Worm (Caenorhabditis elegans): ENCODE data around the gene Y41D4B.1.

The Y41D4B.1 gene

DNA sequence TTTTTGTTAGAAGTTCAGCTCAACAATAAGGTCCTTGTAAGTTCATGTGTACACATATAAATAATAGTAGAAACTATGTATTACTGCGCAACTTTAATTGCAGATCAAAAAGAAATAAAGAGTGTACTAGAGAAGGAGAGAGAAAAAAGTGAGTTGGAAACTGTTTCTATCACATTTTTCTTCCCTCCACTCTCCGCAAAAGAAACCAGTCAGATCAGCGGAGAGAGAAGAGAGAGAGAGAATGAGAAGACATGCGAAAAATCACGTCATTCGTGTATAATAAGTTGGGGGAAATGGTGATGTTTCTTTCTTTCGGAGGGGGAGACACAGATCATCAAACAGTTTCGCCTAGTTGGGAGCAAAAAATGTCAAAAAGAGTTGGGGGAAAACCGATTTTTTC is 17.2 kb upstream of the Y41D4B.1 start (continued):
- TF ChIP-seq egl-13 (tag; optimal IDR thresholded peaks at IDR 0.05): no peak
- TF ChIP-seq grh-1 (GFP tag; IDR thresholded peaks at IDR 0.05): no peak; the same call in 1 of the 2 replicates
- TF ChIP-seq nhr-11 (tag; optimal IDR thresholded peaks at IDR 0.05): no peak
- TF ChIP-seq nhr-71 (tag; optimal IDR thresholded peaks at IDR 0.05): peak; percentile 54
- peak; percentile 27 for TF ChIP-seq swsn-7 (tag; optimal IDR thresholded peaks at IDR 0.05)
- TF ChIP-seq ztf-4 (tag; optimal IDR thresholded peaks at IDR 0.05): no peak
- TF ChIP-seq hlh-4 (tag; optimal IDR thresholded peaks at IDR 0.05): no peak
- TF ChIP-seq unc-30 (tag; optimal IDR thresholded peaks at IDR 0.05): no peak
- peak; percentile 73 for TF ChIP-seq lin-14 (GFP tag; optimal IDR thresholded peaks at IDR 0.05)
- no peak for TF ChIP-seq lin-15B (tag; optimal IDR thresholded peaks at IDR 0.05)
- peak in 1 of 3 experiments; percentile 25 for TF ChIP-seq dpl-1 (GFP tag; optimal IDR thresholded peaks at IDR 0.05)
- TF ChIP-seq aha-1 (tag; optimal IDR thresholded peaks at IDR 0.05): no peak
- peak; percentile 77 for TF ChIP-seq nhr-85 (tag)
- no peak for TF ChIP-seq pqm-1 (tag; optimal IDR thresholded peaks at IDR 0.05)
- no peak for TF ChIP-seq efl-3 (GFP tag; optimal IDR thresholded peaks at IDR 0.05)
- no peak for TF ChIP-seq egl-27 (tag; optimal IDR thresholded peaks at IDR 0.05)
- peak; percentile 18 for TF ChIP-seq C16A3.4 (tag; optimal IDR thresholded peaks at IDR 0.05)
- no peak for TF ChIP-seq pax-3 (tag; optimal IDR thresholded peaks at IDR 0.05)
- TF ChIP-seq nhr-77 (tag; optimal IDR thresholded peaks at IDR 0.05): no peak
- TF ChIP-seq snu-23 (GFP tag; optimal IDR thresholded peaks at IDR 0.05): peak; percentile 71
- TF ChIP-seq mep-1 (tag; optimal IDR thresholded peaks at IDR 0.05): peak; percentile 45
- peak; percentile 37 for TF ChIP-seq nhr-237 (tag; optimal IDR thresholded peaks at IDR 0.05)
- TF ChIP-seq C34B4.2 (tag; optimal IDR thresholded peaks at IDR 0.05): no peak
- TF ChIP-seq zag-1 (tag; optimal IDR thresholded peaks at IDR 0.05): no peak
- peak; percentile 16 for TF ChIP-seq lir-3 (tag; optimal IDR thresholded peaks at IDR 0.05; ENCODE audit: poor library complexity)
- TF ChIP-seq hpl-2 (GFP tag; optimal IDR thresholded peaks at IDR 0.05): no peak

ce11 chrIV:1657069-1657468 is 15.4 kb upstream of the Y41D4B.1 start:
- TF ChIP-seq ces-1 (GFP tag; optimal IDR thresholded peaks at IDR 0.05) (no peak), efl-1 (optimal IDR thresholded peaks at IDR 0.05) (no peak), efl-1 (GFP tag; optimal IDR thresholded peaks at IDR 0.05 in 1 of 2) (peak in 1 of 2 experiments; percentile 3), blmp-1 (tag; optimal IDR thresholded peaks at IDR 0.05) (peak; percentile 28), lsy-2 (tag; optimal IDR thresholded peaks at IDR 0.05) (peak in 1 of 2 experiments; percentile 14), mdl-1 (tag; optimal IDR thresholded peaks at IDR 0.05) (peak in 1 of 2 experiments; percentile 21), lin-14 (GFP tag; optimal IDR thresholded peaks at IDR 0.05) (peak; percentile 34), nhr-20 (tag; optimal IDR thresholded peaks at IDR 0.05) (no peak), nhr-19 (GFP tag; conservative IDR thresholded peaks at IDR 0.05) (no peak), C04F5.9 (tag; optimal IDR thresholded peaks at IDR 0.05) (no peak), elt-3 (tag; optimal IDR thresholded peaks at IDR 0.05) (peak in 1 of 6 experiments; percentile 17), pax-3 (tag; optimal IDR thresholded peaks at IDR 0.05) (no peak), lin-35 (GFP tag; optimal IDR thresholded peaks at IDR 0.05) (peak in 1 of 2 experiments; percentile 25)

- TF ChIP-seq lin-39 (tag; optimal IDR thresholded peaks at IDR 0.05): peak; percentile 89
- TF ChIP-seq unc-98 (GFP tag; IDR thresholded peaks at IDR 0.05): peak; percentile 88
- TF ChIP-seq efl-1 (optimal IDR thresholded peaks at IDR 0.05): peak; percentile 92 to 95
- TF ChIP-seq efl-1 (GFP tag; optimal IDR thresholded peaks at IDR 0.05 in 1 of 2): peak; percentile 87 to 98
- TF ChIP-seq pax-3 (tag; optimal IDR thresholded peaks at IDR 0.05): peak; percentile 96
- peak; percentile 94 for TF ChIP-seq hpl-2 (GFP tag; optimal IDR thresholded peaks at IDR 0.05)
- peak; percentile 88 for TF ChIP-seq ceh-88 (GFP tag; IDR thresholded peaks at IDR 0.05)
- TF ChIP-seq pqm-1 (tag; optimal IDR thresholded peaks at IDR 0.05): peak; percentile 39
- TF ChIP-seq efl-3 (GFP tag; optimal IDR thresholded peaks at IDR 0.05): no peak
- no peak for TF ChIP-seq ceh-63 (GFP tag; optimal IDR thresholded peaks at IDR 0.05)
- TF ChIP-seq aha-1 (tag; optimal IDR thresholded peaks at IDR 0.05): peak; percentile 93
- TF ChIP-seq mdl-1 (tag; optimal IDR thresholded peaks at IDR 0.05): peak in 1 of 2 experiments; percentile 95
- peak; percentile 88 for TF ChIP-seq irx-1 (tag; optimal IDR thresholded peaks at IDR 0.05)
- TF ChIP-seq zip-4 (GFP tag; optimal IDR thresholded peaks at IDR 0.05): peak; percentile 82
- peak; percentile 70 to 99 (median 94) for TF ChIP-seq elt-3 (tag; optimal IDR thresholded peaks at IDR 0.05)
- TF ChIP-seq fkh-4 (tag; optimal IDR thresholded peaks at IDR 0.05; ENCODE audit: borderline replicate concordance): peak; percentile 75
- peak; percentile 97 for TF ChIP-seq rnt-1 (tag; optimal IDR thresholded peaks at IDR 0.05)
- TF ChIP-seq C34B4.2 (tag; optimal IDR thresholded peaks at IDR 0.05): peak; percentile 39
- TF ChIP-seq nhr-71 (tag; optimal IDR thresholded peaks at IDR 0.05): peak; percentile 98
- TF ChIP-seq vab-15 (tag; optimal IDR thresholded peaks at IDR 0.05): peak; percentile 98
- peak; percentile 97 for TF ChIP-seq xbp-1 (tag; optimal IDR thresholded peaks at IDR 0.05)
- no peak for TF ChIP-seq pag-3 (tag; optimal IDR thresholded peaks at IDR 0.05; ENCODE audit: borderline replicate concordance, insufficient read depth)
Measured at ce11 chrIV:1659045-1659741, 13.3 kb upstream of the Y41D4B.1 start, which contains the start of gene rps-28. TSS of gene rps-28 (plus strand) at chrIV:1659691.
